Worm (Caenorhabditis elegans) whole organism, late embryonic: ENCODE measurements around the gene F53A9.9.

Experiments used
- C38D4.7 ChIP-seq: fragments of 200-800 bp; sonication (Bioruptor generic); optimal IDR thresholded peaks from 2 replicates; lab custom pipeline; 2018; ENCODE audit warnings: mild to moderate bottlenecking, missing genetic modification characterization, moderate library complexity, missing compliant biosample characterization
- F13H6.1 ChIP-seq: sonication (generic microtip); optimal IDR thresholded peaks from 2 replicates; lab custom pipeline; 2016; ENCODE audit warnings: missing genetic modification characterization, missing compliant biosample characterization
- K09A11.1 ChIP-seq: sonication (generic microtip); optimal IDR thresholded peaks from 2 replicates; lab custom pipeline; 2017; ENCODE audit warnings: antibody characterized with exemption, mild to moderate bottlenecking, missing genetic modification characterization, missing compliant biosample characterization; ENCODE audit not compliant: insufficient read depth
- T23F11.4 ChIP-seq: fragments of 200-800 bp; sonication (Bioruptor generic); optimal IDR thresholded peaks from 2 replicates; lab custom pipeline; 2018; ENCODE audit warnings: mild to moderate bottlenecking, missing genetic modification characterization, missing compliant biosample characterization
- Y22D7AL.16 ChIP-seq: sonication (generic microtip); optimal IDR thresholded peaks from 2 replicates; lab custom pipeline; 2016; ENCODE audit warnings: missing genetic modification characterization, missing compliant biosample characterization
- ama-1 ChIP-seq: fragments of 150-350 bp; optimal IDR thresholded peaks from 2 replicates; lab custom pipeline; 2014
- ceh-14 ChIP-seq: sonication (generic microtip); optimal IDR thresholded peaks from 2 replicates; lab custom pipeline; 2016; ENCODE audit warnings: missing genotype, missing genetic modification characterization, missing compliant biosample characterization
- ceh-18 ChIP-seq: sonication (generic microtip); optimal IDR thresholded peaks from 2 replicates; lab custom pipeline; 2016; ENCODE audit warnings: missing genetic modification characterization, missing compliant biosample characterization
- ceh-2 ChIP-seq: sonication (generic microtip); optimal IDR thresholded peaks from 2 replicates; lab custom pipeline; 2016; ENCODE audit warnings: missing genotype, missing genetic modification characterization, missing compliant biosample characterization
- ceh-22 ChIP-seq: sonication (generic microtip); optimal IDR thresholded peaks from 2 replicates; lab custom pipeline; 2017; ENCODE audit warnings: missing biosample characterization, missing genetic modification characterization
- ceh-24 ChIP-seq: sonication (generic microtip); optimal IDR thresholded peaks from 2 replicates; lab custom pipeline; 2016; ENCODE audit warnings: mild to moderate bottlenecking, missing genetic modification characterization, missing compliant biosample characterization
- ceh-30 ChIP-seq: fragments of 150-350 bp; optimal IDR thresholded peaks from 2 replicates; lab custom pipeline; 2014; ENCODE audit warnings: missing biosample characterization, missing genetic modification characterization
- ceh-31 ChIP-seq: sonication (generic microtip); optimal IDR thresholded peaks from 2 replicates; lab custom pipeline; 2016; ENCODE audit warnings: missing genetic modification characterization, missing compliant biosample characterization
- ceh-45 ChIP-seq: fragments of 200-800 bp; sonication (Bioruptor generic); IDR thresholded peaks from 2 replicates; pipeline ENCODE4 v1.3.6; 2022; ENCODE audit warnings: missing genetic modification reagents, missing genetic modification characterization, missing compliant biosample characterization
- ceh-48 ChIP-seq: sonication (generic microtip); optimal IDR thresholded peaks from 2 replicates; lab custom pipeline; 2016; ENCODE audit warnings: missing genetic modification characterization, inconsistent platforms, missing compliant biosample characterization
- ceh-6 ChIP-seq: fragments of 200-800 bp; sonication (Bioruptor generic); optimal IDR thresholded peaks from 2 replicates; lab custom pipeline; 2018; ENCODE audit warnings: mild to moderate bottlenecking, missing genetic modification characterization, missing compliant biosample characterization
- dmd-4 ChIP-seq: sonication (generic microtip); optimal IDR thresholded peaks from 2 replicates; lab custom pipeline; 2016; ENCODE audit warnings: borderline replicate concordance, missing genetic modification characterization, missing compliant biosample characterization
- elt-4 ChIP-seq: sonication (generic microtip); optimal IDR thresholded peaks from 2 replicates; lab custom pipeline; 2016; ENCODE audit warnings: missing genetic modification characterization, missing compliant biosample characterization
- ets-4 ChIP-seq: sonication (generic microtip); optimal IDR thresholded peaks from 2 replicates; lab custom pipeline; 2016; ENCODE audit warnings: missing genetic modification characterization, missing compliant biosample characterization
- eyg-1 ChIP-seq: sonication (generic microtip); optimal IDR thresholded peaks from 2 replicates; lab custom pipeline; 2016; ENCODE audit warnings: missing genotype, missing genetic modification characterization, missing compliant biosample characterization
- fax-1 ChIP-seq: sonication (generic microtip); optimal IDR thresholded peaks from 2 replicates; lab custom pipeline; 2016; ENCODE audit warnings: missing genotype, missing genetic modification characterization, missing compliant biosample characterization
- fkh-10 ChIP-seq: fragments of 150-350 bp; optimal IDR thresholded peaks from 2 replicates; lab custom pipeline; 2014; ENCODE audit warnings: missing biosample characterization, missing genetic modification reagents, missing genetic modification characterization
- gmeb-2 ChIP-seq: sonication (generic microtip); optimal IDR thresholded peaks from 2 replicates; lab custom pipeline; 2016; ENCODE audit warnings: missing genetic modification characterization, inconsistent platforms, missing compliant biosample characterization
- hlh-8 ChIP-seq: sonication (generic microtip); optimal IDR thresholded peaks from 2 replicates; lab custom pipeline; 2016; ENCODE audit warnings: missing genotype, missing genetic modification characterization, missing compliant biosample characterization
- lin-11 ChIP-seq: fragments of 200-800 bp; sonication (Bioruptor generic); optimal IDR thresholded peaks from 2 replicates; lab custom pipeline; 2018; ENCODE audit warnings: mild to moderate bottlenecking, missing genetic modification characterization, missing compliant biosample characterization
- madf-2 ChIP-seq: sonication (generic microtip); optimal IDR thresholded peaks from 2 replicates; lab custom pipeline; 2017; ENCODE audit warnings: missing genetic modification characterization, missing compliant biosample characterization
- nfya-1 ChIP-seq: sonication (generic microtip); optimal IDR thresholded peaks from 2 replicates; lab custom pipeline; 2017; ENCODE audit warnings: missing genetic modification characterization, mild to moderate bottlenecking, missing compliant biosample characterization, antibody characterized with exemption, moderate library complexity
- nhr-11 ChIP-seq: fragments of 150-350 bp; optimal IDR thresholded peaks from 2 replicates; lab custom pipeline; 2014; ENCODE audit warnings: missing biosample characterization, missing genetic modification characterization
- nhr-232 ChIP-seq: sonication (generic microtip); optimal IDR thresholded peaks from 2 replicates; lab custom pipeline; 2016; ENCODE audit warnings: missing genetic modification characterization, missing compliant biosample characterization
- odd-2 ChIP-seq: sonication (generic microtip); optimal IDR thresholded peaks from 2 replicates; lab custom pipeline; 2017; ENCODE audit warnings: antibody characterized with exemption, mild to moderate bottlenecking, missing genetic modification characterization, missing compliant biosample characterization
- pat-9 ChIP-seq: fragments of 200-800 bp; sonication (Bioruptor generic); optimal IDR thresholded peaks from 2 replicates; lab custom pipeline; 2018; ENCODE audit warnings: mild to moderate bottlenecking, missing genetic modification characterization, moderate library complexity, missing compliant biosample characterization
- pha-4 ChIP-seq: fragments of 150-350 bp; optimal IDR thresholded peaks from 2 replicates; lab custom pipeline; 2018; ENCODE audit warnings: missing biosample characterization, missing genetic modification reagents, missing genetic modification characterization
- ref-2 ChIP-seq: sonication (generic microtip); optimal IDR thresholded peaks from 2 replicates; lab custom pipeline; 2016; ENCODE audit warnings: missing genetic modification characterization, missing compliant biosample characterization
- sdc-2 ChIP-seq: sonication (generic microtip); optimal IDR thresholded peaks from 2 replicates; lab custom pipeline; 2016; ENCODE audit warnings: missing genotype, missing genetic modification characterization, missing compliant biosample characterization
- sox-4 ChIP-seq: sonication (generic microtip); optimal IDR thresholded peaks from 2 replicates; lab custom pipeline; 2017; ENCODE audit warnings: mild to moderate bottlenecking, missing genetic modification characterization, inconsistent platforms, missing compliant biosample characterization
- tbx-2 ChIP-seq: sonication (generic microtip); optimal IDR thresholded peaks from 2 replicates; lab custom pipeline; 2016; ENCODE audit warnings: missing genetic modification characterization, missing compliant biosample characterization
- tbx-7 ChIP-seq: sonication (generic microtip); optimal IDR thresholded peaks from 2 replicates; lab custom pipeline; 2016; ENCODE audit warnings: missing genotype, missing genetic modification characterization, missing compliant biosample characterization
- ttx-3 ChIP-seq: sonication (generic microtip); optimal IDR thresholded peaks from 2 replicates; lab custom pipeline; 2016; ENCODE audit warnings: missing genetic modification reagents, missing genetic modification characterization, missing compliant biosample characterization
- unc-42 ChIP-seq: sonication (generic microtip); optimal IDR thresholded peaks from 2 replicates; lab custom pipeline; 2016; ENCODE audit warnings: missing genotype, missing genetic modification characterization, missing compliant biosample characterization
- unc-55 ChIP-seq: sonication (generic microtip); optimal IDR thresholded peaks from 2 replicates; lab custom pipeline; 2017; ENCODE audit warnings: missing biosample characterization, missing genetic modification reagents, missing genetic modification characterization

F53A9.9 gene

ce11 chrX:8714845-8715244 is 5.7 kb downstream of the F53A9.9 start:
- TF ChIP-seq ceh-45 (GFP tag; lab: Robert Waterston, UW) (no peak), ceh-14 (tag; lab: Kevin White, UChicago) (no peak), ama-1 (lab: Kevin White, UChicago) (no peak), ceh-24 (tag; lab: Kevin White, UChicago) (no peak), C38D4.7 (no peak), sox-4 (tag; lab: Kevin White, UChicago) (no peak)

DNA sequence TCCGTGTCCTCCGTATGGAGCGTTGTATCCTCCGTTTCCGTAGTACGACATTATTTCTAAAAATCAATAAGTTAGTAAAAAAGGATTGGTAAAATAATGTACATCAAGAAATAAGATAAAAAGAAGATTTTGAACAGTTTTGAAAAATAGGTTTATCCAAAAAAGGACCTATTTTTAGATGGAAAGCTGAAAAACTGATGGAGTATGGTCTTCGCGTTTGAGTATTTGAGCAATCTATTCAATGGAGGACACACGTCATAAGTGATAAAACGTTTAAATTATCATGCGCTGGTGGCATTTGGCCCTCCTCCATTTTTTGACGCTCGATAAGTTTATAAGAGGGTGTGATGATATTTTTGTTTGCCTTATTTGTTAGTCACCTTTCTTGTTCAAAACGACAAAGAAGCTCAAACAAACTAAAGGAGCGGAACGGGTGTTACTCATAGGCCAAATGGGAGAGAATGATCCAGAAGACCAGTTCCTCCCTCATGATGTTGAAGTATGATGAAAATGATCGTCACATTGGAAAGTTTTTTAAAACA is 6.7 kb downstream of the F53A9.9 start, which contains the start of gene F53A9.6:
Gene F53A9.6, minus strand, starts transcription at position 51 of the 542 bp plus-strand sequence.
- no peak for TF ChIP-seq ceh-22 (tag; lab: Kevin White, UChicago)
- no peak for TF ChIP-seq ref-2
- TF ChIP-seq ceh-2 (tag; lab: Kevin White, UChicago) = no peak
- TF ChIP-seq fkh-10 (GFP tag; lab: Kevin White, UChicago) = no peak
- no peak for TF ChIP-seq nhr-11 (tag; lab: Kevin White, UChicago)
- no peak for TF ChIP-seq F13H6.1 (tag; lab: Kevin White, UChicago)
- TF ChIP-seq unc-55 (GFP tag; lab: Kevin White, UChicago) = no peak
- TF ChIP-seq ceh-31 (tag; lab: Kevin White, UChicago) = no peak
- no peak for TF ChIP-seq pha-4
- no peak for TF ChIP-seq Y22D7AL.16 (tag; lab: Kevin White, UChicago)
- no peak for TF ChIP-seq dmd-4 (tag; lab: Kevin White, UChicago)
- TF ChIP-seq ceh-30 = no peak
- TF ChIP-seq fax-1 (tag; lab: Kevin White, UChicago) = no peak
- no peak for TF ChIP-seq odd-2
- no peak for TF ChIP-seq eyg-1
- no peak for TF ChIP-seq C38D4.7
- TF ChIP-seq pat-9 (tag; lab: Kevin White, UChicago) = no peak

- TF ChIP-seq ceh-30 (no peak), tbx-2 (tag; lab: Kevin White, UChicago) (no peak), ceh-24 (tag; lab: Kevin White, UChicago) (no peak), lin-11 (tag; lab: Kevin White, UChicago) (no peak), ceh-6 (GFP tag; lab: Kevin White, UChicago) (no peak), elt-4 (tag; lab: Kevin White, UChicago) (no peak), fkh-10 (GFP tag; lab: Kevin White, UChicago) (no peak), unc-42 (tag; lab: Kevin White, UChicago) (no peak)
- TF ChIP-seq, all 69 proteins: peak for 0
Observed at ce11 chrX:8712662-8713061, 7.9 kb downstream of the F53A9.9 start.

DNA sequence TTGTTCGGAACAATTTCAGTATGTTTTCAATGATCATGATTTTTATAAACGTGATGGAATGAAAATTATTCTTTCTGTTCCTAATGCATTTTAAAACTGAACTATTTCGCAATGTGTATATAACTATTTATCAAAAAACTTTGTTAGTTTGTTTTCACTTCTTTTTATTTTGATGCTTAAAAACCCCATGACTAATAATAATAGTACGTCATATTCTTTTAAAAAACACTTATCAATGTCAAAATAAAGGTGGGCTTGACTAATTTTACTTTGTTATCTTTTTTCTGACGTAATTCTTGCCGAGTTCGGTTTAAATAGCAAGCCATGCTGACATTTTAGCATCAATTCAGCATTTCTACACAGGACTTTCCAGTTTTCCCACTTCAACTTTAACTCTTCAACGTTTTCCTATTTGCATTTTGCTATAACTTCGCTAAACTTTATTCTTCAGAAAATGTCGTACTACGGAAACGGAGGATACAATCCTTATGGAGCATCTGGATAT is 9.4 kb downstream of the F53A9.9 start, which contains the start of gene F53A9.1:
Gene F53A9.1, plus strand, starts transcription at position 455 of the 505 bp plus-strand sequence.
- TF ChIP-seq ceh-31 (tag; lab: Kevin White, UChicago) = no peak
- no peak for TF ChIP-seq hlh-8 (tag; lab: Kevin White, UChicago)
- TF ChIP-seq madf-2 (tag; lab: Kevin White, UChicago) = no peak
- no peak for TF ChIP-seq nfya-1 (tag; lab: Kevin White, UChicago)
- TF ChIP-seq T23F11.4 (GFP tag; lab: Kevin White, UChicago) = no peak
- TF ChIP-seq nhr-232 (tag; lab: Kevin White, UChicago) = no peak
- no peak for TF ChIP-seq sdc-2 (tag; lab: Kevin White, UChicago)
- TF ChIP-seq ceh-18 = no peak
- TF ChIP-seq ets-4 (tag; lab: Kevin White, UChicago) = no peak
- no peak for TF ChIP-seq ref-2
- TF ChIP-seq, all 69 proteins: peak for 0

- TF ChIP-seq ceh-24 (tag; lab: Kevin White, UChicago) = no peak
- TF ChIP-seq ama-1 (lab: Kevin White, UChicago) = no peak
- TF ChIP-seq F13H6.1 (tag; lab: Kevin White, UChicago) = no peak
- TF ChIP-seq gmeb-2 (tag; lab: Kevin White, UChicago) = no peak
- TF ChIP-seq tbx-7 (tag; lab: Kevin White, UChicago) = no peak
- no peak for TF ChIP-seq ttx-3 (tag; lab: Kevin White, UChicago)
- no peak for TF ChIP-seq K09A11.1
- no peak for TF ChIP-seq ref-2
- TF ChIP-seq ceh-48 = no peak
Observed at ce11 chrX:8709424-8709823, 11.1 kb downstream of the F53A9.9 start, which contains the start of gene kreg-1. TSS of gene kreg-1 (plus strand) at chrX:8709764.
